Worm (Caenorhabditis elegans) whole organism, L3 larva: Measurements from ENCODE around the gene csp-1.

Experiments used
- daf-12 ChIP-seq: fragments of 150-350 bp; optimal IDR thresholded peaks from 2 replicates; lab custom pipeline; 2014; ENCODE audit warnings: missing biosample characterization, missing genetic modification reagents, missing genetic modification characterization
- egl-27 ChIP-seq: sonication (generic microtip); optimal IDR thresholded peaks from 4 replicates; lab custom pipeline; 2017; ENCODE audit warnings: missing biosample characterization, missing genetic modification reagents, missing genetic modification characterization
- elt-2 ChIP-seq: sonication (generic microtip); optimal IDR thresholded peaks from 2 replicates; lab custom pipeline; 2016; ENCODE audit warnings: missing genetic modification reagents, mild to moderate bottlenecking, missing genetic modification characterization, missing compliant biosample characterization
- mdl-1 ChIP-seq: fragments of 150-350 bp; optimal IDR thresholded peaks from 2 replicates; lab custom pipeline; 2014; ENCODE audit warnings: missing biosample characterization, missing genetic modification characterization
- nhr-11 ChIP-seq: fragments of 150-350 bp; optimal IDR thresholded peaks from 2 replicates; lab custom pipeline; 2014; ENCODE audit warnings: missing biosample characterization, missing genetic modification characterization
- nhr-76 ChIP-seq: fragments of 150-350 bp; sonication (generic microtip); optimal IDR thresholded peaks from 5 replicates; lab custom pipeline; 2014; ENCODE audit warnings: missing biosample characterization, missing genetic modification characterization
- nhr-77 ChIP-seq: fragments of 150-350 bp; optimal IDR thresholded peaks from 2 replicates; lab custom pipeline; 2014; ENCODE audit warnings: missing biosample characterization, missing genetic modification characterization
- pqm-1 ChIP-seq: fragments of 150-350 bp; optimal IDR thresholded peaks from 2 replicates; lab custom pipeline; 2017; ENCODE audit warnings: missing biosample characterization, missing genetic modification characterization, inconsistent platforms
- skn-1 ChIP-seq: fragments of 150-350 bp; optimal IDR thresholded peaks from 2 replicates; lab custom pipeline; 2014; ENCODE audit warnings: missing biosample characterization, missing genetic modification characterization
- snpc-4 ChIP-seq: fragments of 150-350 bp; optimal IDR thresholded peaks from 2 replicates; lab custom pipeline; 2014; ENCODE audit warnings: missing biosample characterization, missing genetic modification characterization
- tbx-2 ChIP-seq: sonication (generic microtip); optimal IDR thresholded peaks from 2 replicates; lab custom pipeline; 2016; ENCODE audit warnings: mild to moderate bottlenecking, missing genetic modification characterization, missing compliant biosample characterization
- unc-62 ChIP-seq: fragments of 150-350 bp; sonication (generic microtip); optimal IDR thresholded peaks from 4 replicates; lab custom pipeline; 2014; ENCODE audit warnings: missing biosample characterization, missing genetic modification reagents, missing genetic modification characterization
- zag-1 ChIP-seq: fragments of 150-350 bp; optimal IDR thresholded peaks from 2 replicates; lab custom pipeline; 2014; ENCODE audit warnings: missing biosample characterization, missing genetic modification characterization

DNA sequence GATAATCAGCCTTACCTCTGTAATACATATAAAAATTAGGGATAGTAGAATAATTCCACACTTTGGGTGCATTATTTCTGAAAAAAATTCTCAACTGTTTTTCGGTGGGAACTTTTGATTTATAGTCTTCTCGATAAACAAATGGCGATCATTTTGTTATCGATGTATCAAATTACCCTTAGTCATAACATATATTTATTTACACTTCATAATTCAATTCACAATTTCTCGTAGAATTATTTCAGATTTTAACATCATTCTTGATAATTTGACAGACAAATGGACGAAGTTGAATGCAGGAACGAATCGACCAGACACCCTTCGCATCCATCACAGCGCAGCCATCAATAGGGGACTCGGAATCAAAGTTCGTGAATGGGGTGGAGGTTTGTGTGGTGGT lies 10.5 kb upstream of the csp-1 start, which contains the start of gene clec-145:
- no peak for TF ChIP-seq nhr-77 (tag; lab: Kevin White, UChicago)
- TF ChIP-seq zag-1 (tag; lab: Kevin White, UChicago), result no peak
- TF ChIP-seq nhr-76 (tag; lab: Kevin White, UChicago), result no peak
- no peak for TF ChIP-seq unc-62 (GFP tag; lab: Kevin White, UChicago)
- no peak for TF ChIP-seq skn-1
- no peak for TF ChIP-seq egl-27
- TF ChIP-seq daf-12 (tag; lab: Kevin White, UChicago), result no peak
- no peak for TF ChIP-seq elt-2 (tag; lab: Kevin White, UChicago)
- TF ChIP-seq snpc-4 (tag; lab: Kevin White, UChicago), result no peak
- TF ChIP-seq pqm-1 (tag; lab: Kevin White, UChicago), result no peak
- TF ChIP-seq nhr-11 (tag; lab: Kevin White, UChicago), result no peak
- no peak for TF ChIP-seq tbx-2 (tag; lab: Kevin White, UChicago)
- no peak for TF ChIP-seq mdl-1
